Fruit fly (Drosophila melanogaster) whole organism, embryonic: ENCODE data around the gene SK.
A peak's percentile ranks its signal among the peaks of the same experiment; 100 is the strongest.

Source experiments
- Antp ChIP-seq: fragments of 200-800 bp; sonication (Bioruptor generic); optimal IDR thresholded peaks from 3 replicates; lab custom pipeline; 2016; ENCODE audit warnings: missing biosample characterization, missing genetic modification characterization
- CG12219 ChIP-seq: fragments of 200-800 bp; sonication (Bioruptor generic); optimal IDR thresholded peaks from 3 replicates; lab custom pipeline; 2018; ENCODE audit warnings: missing biosample characterization, mild to moderate bottlenecking, missing genetic modification characterization
- CG12659 ChIP-seq: fragments of 200-800 bp; sonication (Bioruptor generic); optimal IDR thresholded peaks from 3 replicates; lab custom pipeline; 2017; ENCODE audit warnings: mild to moderate bottlenecking, missing biosample characterization, missing genetic modification reagents, missing genetic modification characterization
- CG12942 ChIP-seq: fragments of 200-800 bp; sonication (Bioruptor generic); optimal IDR thresholded peaks from 3 replicates; lab custom pipeline; 2016; ENCODE audit warnings: missing biosample characterization, missing genetic modification characterization
- CG13775 ChIP-seq: fragments of 200-800 bp; sonication (Bioruptor generic); optimal IDR thresholded peaks from 3 replicates; lab custom pipeline; 2017; ENCODE audit warnings: missing biosample characterization, mild to moderate bottlenecking, missing genetic modification characterization
- CG14441 ChIP-seq: fragments of 200-800 bp; sonication (Bioruptor generic); IDR thresholded peaks from 2 replicates; pipeline ENCODE4 v1.3.6; 2022; ENCODE audit warnings: missing biosample characterization, missing genetic modification characterization
- CG17361 ChIP-seq: fragments of 200-800 bp; sonication (Bioruptor generic); IDR thresholded peaks from 3 replicates; pipeline ENCODE4 v1.3.6; 2022; ENCODE audit warnings: missing biosample characterization, missing genetic modification characterization
- CG1792 ChIP-seq: fragments of 200-800 bp; sonication (Bioruptor generic); optimal IDR thresholded peaks from 2 replicates; lab custom pipeline; 2016; ENCODE audit warnings: missing biosample characterization, missing genetic modification characterization
- CG2129 ChIP-seq: fragments of 200-800 bp; sonication (Bioruptor generic); IDR thresholded peaks from 2 replicates; pipeline ENCODE4 v1.3.6; 2022; ENCODE audit warnings: missing biosample characterization, missing genetic modification characterization; ENCODE audit not compliant: partially characterized antibody
- CG2202 ChIP-seq: fragments of 200-800 bp; sonication (Bioruptor generic); optimal IDR thresholded peaks from 2 replicates; lab custom pipeline; 2018; ENCODE audit warnings: missing biosample characterization, mild to moderate bottlenecking, missing genetic modification characterization
- CG2712 ChIP-seq: fragments of 200-800 bp; optimal IDR thresholded peaks from 3 replicates; lab custom pipeline; 2019; ENCODE audit warnings: missing biosample characterization, mild to moderate bottlenecking, missing genetic modification characterization, moderate library complexity
- CG34224 ChIP-seq: fragments of 200-800 bp; sonication (Bioruptor generic); IDR thresholded peaks from 3 replicates; pipeline ENCODE4 v1.3.6; 2022; ENCODE audit warnings: missing biosample characterization, missing genetic modification characterization; ENCODE audit not compliant: partially characterized antibody
- CG4282 ChIP-seq: fragments of 200-800 bp; sonication (Bioruptor generic); optimal IDR thresholded peaks from 2 replicates; lab custom pipeline; 2016; ENCODE audit warnings: missing biosample characterization, missing genetic modification characterization
- CG6689 ChIP-seq: fragments of 200-800 bp; sonication (Bioruptor generic); IDR thresholded peaks from 2 replicates; pipeline ENCODE4 v1.3.6; 2022; ENCODE audit warnings: missing biosample characterization, missing genetic modification characterization
- CG6791 ChIP-seq: fragments of 200-800 bp; sonication (Bioruptor generic); IDR thresholded peaks from 3 replicates; pipeline ENCODE4 v1.3.6; 2022; ENCODE audit warnings: missing biosample characterization, missing genetic modification characterization; ENCODE audit not compliant: partially characterized antibody
- CG8359 ChIP-seq: fragments of 200-800 bp; sonication (Bioruptor generic); optimal IDR thresholded peaks from 2 replicates; lab custom pipeline; 2017; ENCODE audit warnings: missing biosample characterization, mild to moderate bottlenecking, missing genetic modification characterization, borderline replicate concordance
- Chrac-16 ChIP-seq: fragments of 200-800 bp; sonication (Bioruptor generic); optimal IDR thresholded peaks from 3 replicates; lab custom pipeline; 2016; ENCODE audit warnings: missing biosample characterization, missing genetic modification characterization
- Dek ChIP-seq: fragments of 200-800 bp; sonication (Bioruptor generic); optimal IDR thresholded peaks from 3 replicates; lab custom pipeline; 2019; ENCODE audit warnings: missing biosample characterization, mild to moderate bottlenecking, missing genetic modification characterization, moderate library complexity
- Dip2 ChIP-seq: fragments of 200-800 bp; sonication (Bioruptor generic); IDR thresholded peaks from 2 replicates; pipeline ENCODE4 v1.3.6; 2022; ENCODE audit warnings: missing biosample characterization, missing genetic modification characterization
- Dp ChIP-seq: fragments of 200-800 bp; sonication (Bioruptor generic); optimal IDR thresholded peaks from 2 replicates; lab custom pipeline; 2018; ENCODE audit warnings: missing biosample characterization, mild to moderate bottlenecking, missing genetic modification characterization, moderate library complexity
- Dref ChIP-seq: fragments of 200-800 bp; sonication (Bioruptor generic); IDR thresholded peaks from 2 replicates; pipeline ENCODE4 v1.3.6; 2022; ENCODE audit warnings: missing biosample characterization, missing genetic modification characterization
- Drgx ChIP-seq: fragments of 200-800 bp; sonication (Bioruptor generic); IDR thresholded peaks from 2 replicates; pipeline ENCODE4 v1.3.6; 2022; ENCODE audit warnings: missing biosample characterization, missing genetic modification characterization
- Ets65A ChIP-seq: fragments of 200-800 bp; sonication (Bioruptor generic); peaks from one replicate; lab custom pipeline; 2016; ENCODE audit warnings: missing biosample characterization, missing genetic modification characterization
- HmgZ ChIP-seq: fragments of 200-800 bp; sonication (Bioruptor generic); optimal IDR thresholded peaks from 2 replicates; lab custom pipeline; 2018; ENCODE audit warnings: missing biosample characterization, mild to moderate bottlenecking, missing genetic modification characterization
- Sox102F ChIP-seq: fragments of 200-800 bp; sonication (Bioruptor generic); optimal IDR thresholded peaks from 2 replicates; lab custom pipeline; 2018; ENCODE audit warnings: missing biosample characterization, mild to moderate bottlenecking, missing genetic modification characterization, moderate library complexity
- Sry-δ ChIP-seq: fragments of 200-800 bp; sonication (Bioruptor generic); optimal IDR thresholded peaks from 2 replicates; lab custom pipeline; 2016; ENCODE audit warnings: missing biosample characterization, missing genetic modification characterization
- ac ChIP-seq: fragments of 200-800 bp; sonication (Bioruptor generic); optimal IDR thresholded peaks from 3 replicates; lab custom pipeline; 2017; ENCODE audit warnings: missing biosample characterization, mild to moderate bottlenecking, missing genetic modification characterization
- al ChIP-seq: fragments of 200-800 bp; sonication (Bioruptor generic); IDR thresholded peaks from 2 replicates; pipeline ENCODE4 v1.3.6; 2022; ENCODE audit warnings: missing biosample characterization, missing genetic modification characterization
- ase ChIP-seq: fragments of 200-800 bp; sonication (Bioruptor generic); IDR thresholded peaks from 3 replicates; pipeline ENCODE4 v1.3.6; 2022; ENCODE audit warnings: missing biosample characterization, missing genetic modification characterization
- bbx ChIP-seq: fragments of 200-800 bp; sonication (Bioruptor generic); IDR thresholded peaks from 2 replicates; pipeline ENCODE4 v1.3.6; 2022; ENCODE audit warnings: missing biosample characterization, missing genetic modification characterization; ENCODE audit not compliant: partially characterized antibody
- caup ChIP-seq: fragments of 200-800 bp; sonication (Bioruptor generic); optimal IDR thresholded peaks from 3 replicates; lab custom pipeline; 2017; ENCODE audit warnings: missing biosample characterization, mild to moderate bottlenecking, missing genetic modification characterization, moderate library complexity; ENCODE audit not compliant: severe bottlenecking
- chn ChIP-seq: fragments of 200-800 bp; sonication (Bioruptor generic); optimal IDR thresholded peaks from 2 replicates; lab custom pipeline; 2016; ENCODE audit warnings: missing biosample characterization, missing genetic modification characterization
- disco-r ChIP-seq: fragments of 200-800 bp; sonication (Bioruptor generic); optimal IDR thresholded peaks from 2 replicates; lab custom pipeline; 2016; ENCODE audit warnings: missing biosample characterization, missing genetic modification characterization
- dmrt11E ChIP-seq: fragments of 200-800 bp; sonication (Bioruptor generic); optimal IDR thresholded peaks from 3 replicates; lab custom pipeline; 2018; ENCODE audit warnings: missing biosample characterization, mild to moderate bottlenecking, missing genetic modification characterization, moderate library complexity
- dysf ChIP-seq: fragments of 200-800 bp; sonication (Bioruptor generic); IDR thresholded peaks from 3 replicates; pipeline ENCODE4 v1.3.6; 2022; ENCODE audit warnings: missing biosample characterization, missing genetic modification characterization
- ewg ChIP-seq: fragments of 200-800 bp; sonication (Bioruptor generic); optimal IDR thresholded peaks from 3 replicates; lab custom pipeline; 2017; ENCODE audit warnings: mild to moderate bottlenecking, missing biosample characterization, missing genetic modification reagents, missing genetic modification characterization
- fu2 ChIP-seq: fragments of 200-800 bp; sonication (Bioruptor generic); optimal IDR thresholded peaks from 2 replicates; lab custom pipeline; 2016; ENCODE audit warnings: missing biosample characterization, missing genetic modification characterization
- gcm ChIP-seq: fragments of 200-800 bp; sonication (Bioruptor generic); optimal IDR thresholded peaks from 2 replicates; lab custom pipeline; 2019; ENCODE audit warnings: missing biosample characterization, mild to moderate bottlenecking, missing genetic modification characterization, moderate library complexity
- grau ChIP-seq: fragments of 200-800 bp; optimal IDR thresholded peaks from 3 replicates; lab custom pipeline; 2019; ENCODE audit warnings: missing biosample characterization, mild to moderate bottlenecking, missing genetic modification characterization, moderate library complexity
- gsb-n ChIP-seq: fragments of 200-800 bp; sonication (Bioruptor generic); optimal IDR thresholded peaks from 3 replicates; lab custom pipeline; 2018; ENCODE audit warnings: missing biosample characterization, mild to moderate bottlenecking, missing genetic modification characterization
- gt ChIP-seq: fragments of 200-800 bp; sonication (Bioruptor generic); IDR thresholded peaks from 2 replicates; pipeline ENCODE4 v1.3.6; 2022; ENCODE audit warnings: missing biosample characterization, missing genetic modification characterization
- h ChIP-seq: fragments of >200 bp; optimal IDR thresholded peaks from 2 replicates; lab custom pipeline; 2017
- hb ChIP-seq: fragments of 200-800 bp; sonication (Bioruptor generic); IDR thresholded peaks from 3 replicates; pipeline ENCODE4 v1.3.6; 2022; ENCODE audit warnings: missing biosample characterization, missing genetic modification characterization; ENCODE audit not compliant: partially characterized antibody
- lmd ChIP-seq: fragments of 200-800 bp; sonication (Bioruptor generic); IDR thresholded peaks from 2 replicates; pipeline ENCODE4 v1.3.6; 2022; ENCODE audit warnings: missing biosample characterization, missing genetic modification characterization
- mld ChIP-seq: fragments of 200-800 bp; sonication (Bioruptor generic); IDR thresholded peaks from 3 replicates; pipeline ENCODE4 v1.3.6; 2022; ENCODE audit warnings: missing biosample characterization, missing genetic modification characterization; ENCODE audit not compliant: partially characterized antibody
- nmo ChIP-seq: fragments of 200-800 bp; sonication (Bioruptor generic); optimal IDR thresholded peaks from 2 replicates; lab custom pipeline; 2018; ENCODE audit warnings: missing biosample characterization, mild to moderate bottlenecking, missing genetic modification characterization, moderate library complexity
- so ChIP-seq: fragments of 200-800 bp; sonication (Bioruptor generic); IDR thresholded peaks from 3 replicates; pipeline ENCODE4 v1.3.6; 2022; ENCODE audit warnings: missing biosample characterization, missing genetic modification characterization
- tgo ChIP-seq: fragments of 200-800 bp; sonication (Bioruptor generic); IDR thresholded peaks from 3 replicates; pipeline ENCODE4 v1.3.6; 2022; ENCODE audit warnings: missing biosample characterization, missing genetic modification characterization
- wor ChIP-seq: fragments of 200-800 bp; sonication (Bioruptor generic); IDR thresholded peaks from 2 replicates; pipeline ENCODE4 v1.3.6; 2022; ENCODE audit warnings: missing biosample characterization, missing genetic modification characterization

Gene SK

DNA sequence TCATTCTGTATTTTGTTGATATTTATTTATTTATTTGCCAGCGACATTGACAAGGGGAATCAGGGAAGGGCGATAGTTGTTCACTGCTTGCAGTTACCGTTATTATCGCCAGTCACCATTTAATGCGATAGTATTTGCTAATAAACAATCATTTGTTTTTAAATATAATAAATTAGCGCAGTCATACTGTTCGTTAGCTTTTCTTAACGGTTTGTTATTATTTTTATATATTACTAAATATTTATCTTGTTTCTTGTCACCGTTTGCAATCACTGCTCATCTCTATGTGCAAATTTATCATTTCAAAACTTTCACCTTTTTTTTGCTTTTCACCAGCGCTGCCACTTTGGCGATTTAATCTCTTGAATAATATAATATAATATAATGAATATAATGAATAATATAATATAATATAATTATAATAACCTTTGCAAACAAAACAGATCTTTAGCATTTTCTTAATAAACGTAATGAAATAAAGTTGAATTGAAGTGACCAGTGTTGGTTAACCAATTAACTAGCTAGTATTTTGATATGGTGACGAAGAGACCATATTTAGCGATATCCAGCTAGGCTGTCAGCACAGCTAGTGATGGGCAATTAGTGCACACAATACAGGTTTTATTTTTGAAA, 10.7 kb upstream of the SK start, which contains the start of the genes CG3309 and XRCC1 (continued):
- TF ChIP-seq CG17361 (peak; percentile 67), h (lab: Kevin White, UChicago) (no peak), Drgx (GFP tag; lab: Robert Waterston, UW) (0 out of 2 replicates have a peak, but pooled peaks have one; percentile 36), Ets65A (GFP tag; lab: Kevin White, UChicago) (peak; percentile 87), grau (tag; lab: Kevin White, UChicago) (peak; percentile 62), gcm (peak; percentile 7), caup (GFP tag; lab: Kevin White, UChicago) (peak; percentile 28), ac (no peak), Sox102F (peak; percentile 57), CG12219 (GFP tag; lab: Kevin White, UChicago) (no peak), CG2202 (tag; lab: Kevin White, UChicago) (no peak), al (GFP tag; lab: Robert Waterston, UW) (peak; percentile 59), tgo (peak; percentile 58), chn (GFP tag; lab: Kevin White, UChicago) (peak; percentile 19), so (no peak), CG6689 (GFP tag; lab: Robert Waterston, UW) (peak; percentile 68), CG14441 (GFP tag; lab: Robert Waterston, UW) (peak; percentile 35; the same call in 1 of the 2 replicates), hb (peak; percentile 81), CG4282 (GFP tag; lab: Kevin White, UChicago) (no peak), Dek (tag; lab: Kevin White, UChicago) (peak; percentile 22), nmo (GFP tag; lab: Kevin White, UChicago) (peak; percentile 55), CG13775 (peak; percentile 74), Dref (0 out of 2 replicates have a peak, but pooled peaks have one; percentile 30), Dip2 (GFP tag; lab: Robert Waterston, UW) (no peak), mld (GFP tag; lab: Robert Waterston, UW) (peak; percentile 64; the same call in 2 of the 3 replicates), CG12659 (GFP tag; lab: Kevin White, UChicago) (peak; percentile 60), CG12942 (GFP tag; lab: Kevin White, UChicago) (peak; percentile 31), disco-r (GFP tag; lab: Kevin White, UChicago) (no peak), CG2129 (GFP tag; lab: Robert Waterston, UW) (peak; percentile 78), Antp (GFP tag; lab: Kevin White, UChicago) (no peak), CG6791 (GFP tag; lab: Robert Waterston, UW) (peak; percentile 84), CG34224 (GFP tag; lab: Robert Waterston, UW) (peak; percentile 65), Chrac-16 (GFP tag; lab: Kevin White, UChicago) (peak; percentile 13), CG8359 (GFP tag; lab: Kevin White, UChicago) (no peak), wor (GFP tag; lab: Robert Waterston, UW) (peak; percentile 22; the same call in 1 of the 2 replicates), fu2 (GFP tag; lab: Kevin White, UChicago) (no peak), bbx (GFP tag; lab: Robert Waterston, UW) (peak; percentile 76), gt (GFP tag; lab: Robert Waterston, UW) (peak; percentile 28; the same call in 1 of the 2 replicates), Dp (GFP tag; lab: Kevin White, UChicago) (peak; percentile 31), ewg (peak; percentile 13), gsb-n (tag; lab: Kevin White, UChicago) (peak; percentile 36), Sry-δ (GFP tag; lab: Kevin White, UChicago) (peak; percentile 68), CG1792 (GFP tag; lab: Kevin White, UChicago) (no peak), HmgZ (tag; lab: Kevin White, UChicago) (no peak), ase (peak; percentile 46; the same call in 1 of the 3 replicates), lmd (GFP tag; lab: Robert Waterston, UW) (peak; percentile 38), CG2712 (peak; percentile 71), dmrt11E (tag; lab: Kevin White, UChicago) (peak; percentile 58), dysf (GFP tag; lab: Robert Waterston, UW) (peak; percentile 64; the same call in 2 of the 3 replicates)
